Fruit fly (Drosophila melanogaster): ENCODE data around the gene Ddx56.

The Ddx56 gene

dm6 chrX:21375595-21376047, 12.1 kb downstream of the Ddx56 start (continued):
- TF ChIP-seq Abd-B (GFP tag; optimal IDR thresholded peaks at IDR 0.05) (no peak), CG15601 (tag; optimal IDR thresholded peaks at IDR 0.05) (no peak), az2 (GFP tag; optimal IDR thresholded peaks at IDR 0.05) (peak; percentile 14), CG11093 (GFP tag; IDR thresholded peaks at IDR 0.05) (no peak), CG32532 (GFP tag; IDR thresholded peaks at IDR 0.05) (peak; percentile 59), Rfx (GFP tag; IDR thresholded peaks at IDR 0.05) (peak; percentile 57), CG6813 (GFP tag; optimal IDR thresholded peaks at IDR 0.05) (peak; percentile 19), sens-2 (GFP tag; IDR thresholded peaks at IDR 0.05) (no peak), PHDP (tag; optimal IDR thresholded peaks at IDR 0.05) (peak; percentile 57), prd (optimal IDR thresholded peaks at IDR 0.05) (no peak), prd (GFP tag; IDR thresholded peaks at IDR 0.05) (0 out of 3 replicates have a peak, but pooled peaks have one; percentile 37), seq (GFP tag; IDR thresholded peaks at IDR 0.05) (no peak), CG17328 (GFP tag; IDR thresholded peaks at IDR 0.05) (no peak), stwl (tag; optimal IDR thresholded peaks at IDR 0.05) (no peak), Trl (optimal IDR thresholded peaks at IDR 0.05) (peak; percentile 20 to 48), Trl (GFP tag; optimal IDR thresholded peaks at IDR 0.05) (no peak), dan (GFP tag; IDR thresholded peaks at IDR 0.05) (no peak), Kr (GFP tag; optimal IDR thresholded peaks at IDR 0.05) (no peak), ewg (GFP tag; optimal IDR thresholded peaks at IDR 0.05) (no peak), Doc3 (GFP tag; IDR thresholded peaks at IDR 0.05; ENCODE audit: partially characterized antibody) (no peak), CG12942 (GFP tag; optimal IDR thresholded peaks at IDR 0.05) (no peak), CG6791 (GFP tag; IDR thresholded peaks at IDR 0.05; ENCODE audit: partially characterized antibody) (no peak), Hmx (GFP tag; optimal IDR thresholded peaks at IDR 0.05) (no peak), CG8478 (optimal IDR thresholded peaks at IDR 0.05) (no peak), CG4424 (GFP tag; optimal IDR thresholded peaks at IDR 0.05) (peak; percentile 36), Asciz (GFP tag; optimal IDR thresholded peaks at IDR 0.05) (peak; percentile 29), HLH3B (GFP tag; IDR thresholded peaks at IDR 0.05) (0 out of 2 replicates have a peak, but pooled peaks have one; percentile 13), CG5245 (GFP tag; optimal IDR thresholded peaks at IDR 0.05) (no peak), MBD-R2 (GFP tag; IDR thresholded peaks at IDR 0.05) (no peak; the same call in 1 of the 2 replicates), CG31365 (tag; optimal IDR thresholded peaks at IDR 0.05) (no peak), CG13287 (GFP tag; IDR thresholded peaks at IDR 0.05; ENCODE audit: partially characterized antibody) (no peak), NfI (GFP tag; optimal IDR thresholded peaks at IDR 0.05) (peak; percentile 41), HHEX (GFP tag; optimal IDR thresholded peaks at IDR 0.05) (peak; percentile 52), pho (GFP tag; optimal IDR thresholded peaks at IDR 0.05) (no peak), Mes4 (GFP tag; optimal IDR thresholded peaks at IDR 0.05) (no peak), Optix (GFP tag; IDR thresholded peaks at IDR 0.05) (no peak), kni (GFP tag; optimal IDR thresholded peaks at IDR 0.05) (no peak), Lim3 (GFP tag; IDR thresholded peaks at IDR 0.05) (no peak), Adf1 (GFP tag; IDR thresholded peaks at IDR 0.05) (no peak), B-H1 (GFP tag; IDR thresholded peaks at IDR 0.05) (no peak), CG30403 (GFP tag; optimal IDR thresholded peaks at IDR 0.05) (peak; percentile 44), CG11696 (GFP tag; IDR thresholded peaks at IDR 0.05) (no peak), wor (GFP tag; IDR thresholded peaks at IDR 0.05) (no peak), CG2678 (tag; optimal IDR thresholded peaks at IDR 0.05) (peak; percentile 75), CG11504 (tag; optimal IDR thresholded peaks at IDR 0.05) (peak; percentile 69), TFAM (GFP tag; optimal IDR thresholded peaks at IDR 0.05) (no peak), CG3838 (GFP tag; optimal IDR thresholded peaks at IDR 0.05) (no peak), exex (tag; optimal IDR thresholded peaks at IDR 0.05) (no peak), GATAe (GFP tag; conservative IDR thresholded peaks at IDR 0.05) (no peak), Hr39 (optimal IDR thresholded peaks at IDR 0.05) (no peak), CG7963 (GFP tag; IDR thresholded peaks at IDR 0.05; ENCODE audit: partially characterized antibody) (no peak), pnt (GFP tag; optimal IDR thresholded peaks at IDR 0.05) (no peak), Xbp1 (GFP tag; optimal IDR thresholded peaks at IDR 0.05) (peak; percentile 28)
